Worm (Caenorhabditis elegans) whole organism, L1 larva: Measurements from ENCODE around the gene str-165.
A peak's percentile ranks its signal among the peaks of the same experiment; 100 is the strongest.

Source experiments
- C16A3.4 ChIP-seq: fragments of 150-350 bp; optimal IDR thresholded peaks from 2 replicates; lab custom pipeline; 2014; ENCODE audit warnings: missing biosample characterization, missing genetic modification characterization
- F16B12.6 ChIP-seq: fragments of 150-350 bp; optimal IDR thresholded peaks from 2 replicates; lab custom pipeline; 2014; ENCODE audit warnings: missing biosample characterization, missing genetic modification characterization
- aha-1 ChIP-seq: fragments of 150-350 bp; optimal IDR thresholded peaks from 2 replicates; lab custom pipeline; 2014; ENCODE audit warnings: missing biosample characterization, missing genetic modification characterization
- blmp-1 ChIP-seq: fragments of 150-350 bp; optimal IDR thresholded peaks from 2 replicates; lab custom pipeline; 2014; ENCODE audit warnings: missing biosample characterization, missing genetic modification characterization
- ceh-8 ChIP-seq: fragments of 200-800 bp; sonication (Bioruptor generic); optimal IDR thresholded peaks from 2 replicates; lab custom pipeline; 2018; ENCODE audit warnings: mild to moderate bottlenecking, missing genetic modification characterization, moderate library complexity, missing compliant biosample characterization
- ceh-82 ChIP-seq, 3 experiments: fragments of 150-350 bp in 1 of 3; sonication (generic microtip) in 2 of 3; optimal IDR thresholded peaks; 2 replicates each; lab custom pipeline; 2014 to 2017; ENCODE audit warnings: missing biosample characterization in 3 of 3, missing genetic modification characterization in 3 of 3
- ceh-88 ChIP-seq: fragments of 200-800 bp; sonication (Bioruptor generic); IDR thresholded peaks from 2 replicates; pipeline ENCODE4 v1.3.6; 2022; ENCODE audit warnings: missing genetic modification characterization, missing compliant biosample characterization
- ceh-90 ChIP-seq: sonication (generic microtip); optimal IDR thresholded peaks from 2 replicates; lab custom pipeline; 2016; ENCODE audit warnings: missing genetic modification characterization, missing compliant biosample characterization
- ces-1 ChIP-seq: fragments of 150-350 bp; optimal IDR thresholded peaks from 2 replicates; lab custom pipeline; 2014; ENCODE audit warnings: missing biosample characterization, missing genetic modification reagents, missing genetic modification characterization
- dsc-1 ChIP-seq: sonication (generic microtip); optimal IDR thresholded peaks from 2 replicates; lab custom pipeline; 2016; ENCODE audit warnings: mild to moderate bottlenecking, missing genetic modification characterization, missing compliant biosample characterization
- efl-1 ChIP-seq, 4 experiments: fragments of 150-350 bp; optimal IDR thresholded peaks in 3 of 4; peaks in 1 of 4; 1 replicate in 1 of 4; 2 replicates in 3 of 4; lab custom pipeline; 2014; ENCODE audit warnings: missing biosample characterization in 2 of 4, missing genetic modification characterization in 2 of 4, missing genetic modification reagents in 2 of 4
- egl-13 ChIP-seq: sonication (generic microtip); optimal IDR thresholded peaks from 2 replicates; lab custom pipeline; 2016; ENCODE audit warnings: missing genotype, missing genetic modification reagents, missing genetic modification characterization, missing compliant biosample characterization
- elt-2 ChIP-seq: sonication (generic microtip); optimal IDR thresholded peaks from 2 replicates; lab custom pipeline; 2016; ENCODE audit warnings: missing genetic modification characterization, mild to moderate bottlenecking, inconsistent platforms, missing compliant biosample characterization, missing genetic modification reagents
- elt-3 ChIP-seq, 6 experiments: fragments of 150-350 bp in 1 of 6; sonication (generic microtip); optimal IDR thresholded peaks; 2 replicates each; lab custom pipeline; 2017 to 2018; ENCODE audit warnings: missing biosample characterization in 6 of 6, missing genetic modification characterization in 6 of 6, inconsistent platforms in 1 of 6
- fkh-10 ChIP-seq: sonication (generic microtip); optimal IDR thresholded peaks from 2 replicates; lab custom pipeline; 2017; ENCODE audit warnings: missing biosample characterization, missing genetic modification reagents, missing genetic modification characterization
- fkh-8 ChIP-seq: sonication (generic microtip); optimal IDR thresholded peaks from 2 replicates; lab custom pipeline; 2016; ENCODE audit warnings: mild to moderate bottlenecking, missing genetic modification characterization, missing compliant biosample characterization
- hlh-17 ChIP-seq: fragments of 200-800 bp; sonication (Bioruptor generic); optimal IDR thresholded peaks from 2 replicates; lab custom pipeline; 2018; ENCODE audit warnings: missing genetic modification characterization, mild to moderate bottlenecking, missing compliant biosample characterization, moderate library complexity, borderline replicate concordance
- hpl-2 ChIP-seq: fragments of 150-350 bp; optimal IDR thresholded peaks from 2 replicates; lab custom pipeline; 2014; ENCODE audit warnings: missing biosample characterization, missing genetic modification reagents, missing genetic modification characterization
- isw-1 ChIP-seq: fragments of 200-800 bp; sonication (Bioruptor generic); IDR thresholded peaks from 2 replicates; pipeline ENCODE4 v1.3.6; 2022; ENCODE audit warnings: missing genetic modification characterization, missing compliant biosample characterization
- lin-13 ChIP-seq: fragments of 150-350 bp; optimal IDR thresholded peaks from 2 replicates; lab custom pipeline; 2014; ENCODE audit warnings: missing biosample characterization, missing genetic modification reagents, missing genetic modification characterization
- lin-14 ChIP-seq: fragments of 200-800 bp; sonication (Bioruptor generic); optimal IDR thresholded peaks from 2 replicates; lab custom pipeline; 2018; ENCODE audit warnings: mild to moderate bottlenecking, missing genetic modification characterization, moderate library complexity, missing compliant biosample characterization
- lin-35 ChIP-seq, 2 experiments: fragments of 150-350 bp; optimal IDR thresholded peaks; 2 replicates each; lab custom pipeline; 2014; ENCODE audit warnings: missing biosample characterization in 2 of 2, missing genetic modification characterization in 2 of 2, missing genetic modification reagents in 2 of 2
- lin-39 ChIP-seq: fragments of 150-350 bp; optimal IDR thresholded peaks from 2 replicates; lab custom pipeline; 2014; ENCODE audit warnings: missing biosample characterization, missing genetic modification reagents, missing genetic modification characterization
- lir-3 ChIP-seq: sonication (generic microtip); optimal IDR thresholded peaks from 2 replicates; lab custom pipeline; 2016; ENCODE audit warnings: mild to moderate bottlenecking, missing genetic modification characterization, moderate library complexity, missing compliant biosample characterization; ENCODE audit not compliant: poor library complexity
- mdl-1 ChIP-seq, 2 experiments: fragments of 150-350 bp; optimal IDR thresholded peaks; 2 replicates each; lab custom pipeline; 2014 to 2017; ENCODE audit warnings: missing biosample characterization in 2 of 2, missing genetic modification characterization in 2 of 2, inconsistent platforms in 1 of 2
- mef-2 ChIP-seq: fragments of 150-350 bp; optimal IDR thresholded peaks from 2 replicates; lab custom pipeline; 2014; ENCODE audit warnings: missing biosample characterization, missing genetic modification characterization
- mep-1 ChIP-seq: fragments of 150-350 bp; optimal IDR thresholded peaks from 2 replicates; lab custom pipeline; 2014; ENCODE audit warnings: missing biosample characterization, missing genetic modification characterization
- nhr-11 ChIP-seq: fragments of 150-350 bp; optimal IDR thresholded peaks from 2 replicates; lab custom pipeline; 2014; ENCODE audit warnings: missing biosample characterization, missing genetic modification characterization
- nhr-12 ChIP-seq: sonication (generic microtip); optimal IDR thresholded peaks from 2 replicates; lab custom pipeline; 2017; ENCODE audit warnings: missing biosample characterization, missing genetic modification characterization
- nhr-19 ChIP-seq: fragments of 200-800 bp; sonication (Bioruptor generic); conservative IDR thresholded peaks from 2 replicates; pipeline ENCODE4 v1.3.6; 2022; ENCODE audit warnings: missing genetic modification characterization, missing compliant biosample characterization
- nhr-237 ChIP-seq: fragments of 150-350 bp; optimal IDR thresholded peaks from 2 replicates; lab custom pipeline; 2014; ENCODE audit warnings: missing biosample characterization, missing genetic modification characterization
- nhr-47 ChIP-seq: sonication (generic microtip); optimal IDR thresholded peaks from 2 replicates; lab custom pipeline; 2016; ENCODE audit warnings: mild to moderate bottlenecking, missing genetic modification characterization, moderate library complexity, missing compliant biosample characterization
- nhr-71 ChIP-seq: sonication (generic microtip); optimal IDR thresholded peaks from 2 replicates; lab custom pipeline; 2016; ENCODE audit warnings: mild to moderate bottlenecking, missing genetic modification characterization, moderate library complexity, missing compliant biosample characterization
- nhr-84 ChIP-seq: sonication (generic microtip); optimal IDR thresholded peaks from 2 replicates; lab custom pipeline; 2017; ENCODE audit warnings: missing biosample characterization, missing genetic modification characterization
- nhr-85 ChIP-seq: sonication (generic microtip); peaks from one replicate; lab custom pipeline; 2016; ENCODE audit warnings: missing genetic modification characterization, inconsistent platforms, missing compliant biosample characterization
- pqm-1 ChIP-seq: sonication (generic microtip); optimal IDR thresholded peaks from 3 replicates; lab custom pipeline; 2017; ENCODE audit warnings: missing biosample characterization, missing genetic modification characterization
- skn-1 ChIP-seq: fragments of 150-350 bp; optimal IDR thresholded peaks from 2 replicates; lab custom pipeline; 2014; ENCODE audit warnings: missing biosample characterization, missing genetic modification characterization
- snu-23 ChIP-seq: sonication (generic microtip); optimal IDR thresholded peaks from 2 replicates; lab custom pipeline; 2016; ENCODE audit warnings: missing genetic modification characterization, missing compliant biosample characterization
- sptf-1 ChIP-seq: fragments of 150-350 bp; optimal IDR thresholded peaks from 2 replicates; lab custom pipeline; 2014; ENCODE audit warnings: missing biosample characterization, missing genetic modification characterization
- swsn-7 ChIP-seq: sonication (generic microtip); optimal IDR thresholded peaks from 2 replicates; lab custom pipeline; 2016; ENCODE audit warnings: missing genetic modification characterization, missing compliant biosample characterization
- tbx-2 ChIP-seq: sonication (generic microtip); optimal IDR thresholded peaks from 2 replicates; lab custom pipeline; 2016; ENCODE audit warnings: missing genetic modification characterization, missing compliant biosample characterization
- unc-130 ChIP-seq: fragments of 150-350 bp; optimal IDR thresholded peaks from 2 replicates; lab custom pipeline; 2017; ENCODE audit warnings: missing biosample characterization, missing genetic modification characterization, inconsistent platforms
- unc-86 ChIP-seq: sonication (generic microtip); optimal IDR thresholded peaks from 2 replicates; lab custom pipeline; 2016; ENCODE audit warnings: missing genetic modification characterization, missing compliant biosample characterization
- unc-98 ChIP-seq: fragments of 200-800 bp; sonication (Bioruptor generic); IDR thresholded peaks from 2 replicates; pipeline ENCODE4 v1.3.6; 2022; ENCODE audit warnings: missing genetic modification characterization, missing compliant biosample characterization
- xbp-1 ChIP-seq: sonication (generic microtip); optimal IDR thresholded peaks from 2 replicates; lab custom pipeline; 2016; ENCODE audit warnings: missing genetic modification characterization, missing compliant biosample characterization
- zip-4 ChIP-seq: fragments of 200-800 bp; sonication (Bioruptor generic); optimal IDR thresholded peaks from 2 replicates; lab custom pipeline; 2018; ENCODE audit warnings: mild to moderate bottlenecking, missing genetic modification characterization, moderate library complexity, missing compliant biosample characterization
- ztf-4 ChIP-seq: fragments of 150-350 bp; optimal IDR thresholded peaks from 2 replicates; lab custom pipeline; 2014; ENCODE audit warnings: missing biosample characterization, missing genetic modification characterization

The str-165 gene

DNA sequence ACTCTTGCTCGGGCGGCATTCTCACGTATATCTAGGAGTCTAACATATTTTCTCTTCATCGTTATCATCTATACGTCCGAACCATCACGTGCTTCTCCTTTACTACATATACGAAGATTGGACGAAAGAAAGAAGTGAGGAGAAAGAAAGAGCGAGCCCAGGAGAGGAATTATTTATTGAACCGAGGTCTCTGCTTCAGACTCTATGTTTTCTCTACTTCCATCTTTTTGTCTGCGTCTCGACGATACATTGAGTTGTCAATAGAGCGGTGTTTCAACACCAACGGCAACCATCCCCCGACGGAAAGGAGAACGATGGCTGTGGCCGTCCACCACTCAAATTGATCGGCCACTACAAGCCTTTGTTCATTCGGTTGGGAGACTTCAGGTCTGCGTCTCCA lies 41.6 kb upstream of the str-165 start (continued):
- peak; percentile 29 for TF ChIP-seq pqm-1
- peak; percentile 89 for TF ChIP-seq C16A3.4 (tag; lab: Kevin White, UChicago)
- peak; percentile 98 for TF ChIP-seq lin-14 (GFP tag; lab: Kevin White, UChicago)
- peak; percentile 28 for TF ChIP-seq hpl-2 (GFP tag; lab: Kevin White, UChicago)
- TF ChIP-seq nhr-71 (tag; lab: Kevin White, UChicago): peak; percentile 95
- no peak for TF ChIP-seq nhr-84 (tag; lab: Kevin White, UChicago)
- peak; percentile 70 for TF ChIP-seq isw-1 (GFP tag; lab: Robert Waterston, UW)
- TF ChIP-seq mef-2 (tag; lab: Kevin White, UChicago): peak; percentile 66
- no peak for TF ChIP-seq aha-1 (tag; lab: Kevin White, UChicago)
- TF ChIP-seq lin-35 (GFP tag; optimal IDR thresholded peaks at IDR 0.05; lab: Kevin White, UChicago): peak; percentile 79 to 80
- peak; percentile 63 for TF ChIP-seq skn-1 (tag; lab: Kevin White, UChicago)
- TF ChIP-seq lin-13: peak; percentile 74
- TF ChIP-seq fkh-8: peak; percentile 85
- TF ChIP-seq xbp-1 (tag; lab: Kevin White, UChicago): peak; percentile 70
- peak in 1 of 2 experiments; percentile 77 for TF ChIP-seq mdl-1 (tag; optimal IDR thresholded peaks at IDR 0.05; lab: Kevin White, UChicago)
- TF ChIP-seq unc-98 (GFP tag; lab: Robert Waterston, UW): no peak
- peak; percentile 76 to 84 for TF ChIP-seq efl-1 (optimal IDR thresholded peaks at IDR 0.05; lab: Kevin White, UChicago)
- peak; percentile 61 to 95 for TF ChIP-seq efl-1 (GFP tag; optimal IDR thresholded peaks at IDR 0.05 in 1 of 2; lab: Kevin White, UChicago)
- peak; percentile 19 for TF ChIP-seq F16B12.6
- TF ChIP-seq nhr-11: peak; percentile 5
- TF ChIP-seq unc-86 (tag; lab: Kevin White, UChicago): peak; percentile 83
- no peak for TF ChIP-seq hlh-17 (GFP tag; lab: Kevin White, UChicago)
- peak; percentile 21 for TF ChIP-seq fkh-10 (GFP tag; lab: Kevin White, UChicago)
- TF ChIP-seq ceh-82 (tag; optimal IDR thresholded peaks at IDR 0.05; lab: Kevin White, UChicago): peak; percentile 57 to 92 (median 83)
- TF ChIP-seq mep-1 (tag; lab: Kevin White, UChicago): peak; percentile 77
- peak; percentile 83 for TF ChIP-seq nhr-47 (tag; lab: Kevin White, UChicago)
- TF ChIP-seq nhr-12 (tag; lab: Kevin White, UChicago): no peak
- peak; percentile 77 for TF ChIP-seq dsc-1 (tag; lab: Kevin White, UChicago)
- peak; percentile 76 for TF ChIP-seq ztf-4 (tag; lab: Kevin White, UChicago)
- TF ChIP-seq swsn-7 (tag; lab: Kevin White, UChicago): peak; percentile 81
- peak; percentile 65 for TF ChIP-seq blmp-1 (tag; lab: Kevin White, UChicago)
- peak; percentile 84 for TF ChIP-seq nhr-19 (GFP tag; lab: Robert Waterston, UW)
- no peak for TF ChIP-seq ceh-8
- peak; percentile 75 for TF ChIP-seq elt-2 (tag; lab: Kevin White, UChicago)
- peak; percentile 60 for TF ChIP-seq nhr-237 (tag; lab: Kevin White, UChicago)
- TF ChIP-seq ceh-88 (GFP tag; lab: Robert Waterston, UW): peak; percentile 66
- TF ChIP-seq snu-23: peak; percentile 93
- no peak for TF ChIP-seq ceh-90
- peak; percentile 16 for TF ChIP-seq zip-4 (GFP tag; lab: Kevin White, UChicago)
- no peak for TF ChIP-seq ces-1 (GFP tag; lab: Kevin White, UChicago)
- peak; percentile 73 for TF ChIP-seq lir-3 (tag; lab: Kevin White, UChicago)
- peak; percentile 77 for TF ChIP-seq egl-13 (tag; lab: Kevin White, UChicago)
- TF ChIP-seq tbx-2 (tag; lab: Kevin White, UChicago): peak; percentile 87
- TF ChIP-seq sptf-1 (tag; lab: Kevin White, UChicago): no peak
- peak; percentile 89 for TF ChIP-seq unc-130 (tag; lab: Kevin White, UChicago)
- peak in 2 of 6 experiments; percentile 53 to 54 for TF ChIP-seq elt-3 (tag; optimal IDR thresholded peaks at IDR 0.05; lab: Kevin White, UChicago)
- TF ChIP-seq lin-39 (tag; lab: Kevin White, UChicago): peak; percentile 49
- peak; percentile 75 for TF ChIP-seq nhr-85 (tag; lab: Kevin White, UChicago)
